Fruit fly (Drosophila melanogaster) whole organism: Measurements from ENCODE around the gene CG31546.

Source experiments
- CG8478 ChIP-seq: fragments of >200 bp; optimal IDR thresholded peaks from 2 replicates; lab custom pipeline; 2018; ENCODE audit warnings: inconsistent platforms
- Dll ChIP-seq: fragments of >200 bp; optimal IDR thresholded peaks from 2 replicates; lab custom pipeline; 2017
- EcR ChIP-seq, 2 experiments: fragments of >200 bp; optimal IDR thresholded peaks; 2 replicates each; lab custom pipeline; 2017; ENCODE audit warnings: missing biosample characterization in 2 of 2, missing genetic modification characterization in 2 of 2, missing genetic modification reagents in 2 of 2
- pan ChIP-seq: fragments of >200 bp; optimal IDR thresholded peaks from 2 replicates; lab custom pipeline; 2017
- psq ChIP-seq: fragments of >200 bp; optimal IDR thresholded peaks from 2 replicates; lab custom pipeline; 2017
- usp ChIP-seq: fragments of >200 bp; optimal IDR thresholded peaks from 2 replicates; lab custom pipeline; 2017; ENCODE audit warnings: missing biosample characterization, missing genetic modification characterization, mixed read lengths

dm6 chr3R:5669740-5670659 lies 34.6 kb upstream of the CG31546 start:
- TF ChIP-seq psq (lab: Kevin White, UChicago), result no peak
- TF ChIP-seq Dll (lab: Kevin White, UChicago), result no peak
- TF ChIP-seq CG8478, result no peak
- TF ChIP-seq usp (GFP tag; lab: Kevin White, UChicago), result no peak
- TF ChIP-seq pan (lab: Kevin White, UChicago), result no peak
- no peak for TF ChIP-seq EcR (GFP tag; optimal IDR thresholded peaks at IDR 0.05; lab: Kevin White, UChicago)
